Worm (Caenorhabditis elegans) whole organism, L2 larva: ENCODE results near the gene Y54G2A.12.

ENCODE experiments used
- C34F6.9 ChIP-seq: fragments of 150-350 bp; optimal IDR thresholded peaks from 2 replicates; lab custom pipeline; 2014; ENCODE audit warnings: missing biosample characterization, missing genetic modification characterization
- F13H6.1 ChIP-seq: sonication (generic microtip); optimal IDR thresholded peaks from 2 replicates; lab custom pipeline; 2016; ENCODE audit warnings: missing genetic modification characterization, missing compliant biosample characterization
- Y55F3AM.14 ChIP-seq: fragments of 200-800 bp; sonication (Bioruptor generic); optimal IDR thresholded peaks from 2 replicates; lab custom pipeline; 2018; ENCODE audit warnings: mild to moderate bottlenecking, missing genetic modification characterization, missing compliant biosample characterization
- ZK546.5 ChIP-seq: sonication (generic microtip); optimal IDR thresholded peaks from 2 replicates; lab custom pipeline; 2017; ENCODE audit warnings: missing biosample characterization, missing genetic modification characterization
- alr-1 ChIP-seq: fragments of 150-350 bp; optimal IDR thresholded peaks from 2 replicates; lab custom pipeline; 2014; ENCODE audit warnings: missing biosample characterization, missing genetic modification characterization
- aly-2 ChIP-seq: fragments of 150-350 bp; optimal IDR thresholded peaks from 2 replicates; lab custom pipeline; 2014; ENCODE audit warnings: missing biosample characterization, missing genetic modification characterization
- ama-1 ChIP-seq: fragments of 150-350 bp; optimal IDR thresholded peaks from 2 replicates; lab custom pipeline; 2018; ENCODE audit warnings: inconsistent platforms
- blmp-1 ChIP-seq: sonication (generic microtip); optimal IDR thresholded peaks from 2 replicates; lab custom pipeline; 2017; ENCODE audit warnings: missing genetic modification characterization, mild to moderate bottlenecking, missing compliant biosample characterization, antibody characterized with exemption, moderate library complexity; ENCODE audit not compliant: insufficient read depth
- ceh-82 ChIP-seq: fragments of 150-350 bp; optimal IDR thresholded peaks from 2 replicates; lab custom pipeline; 2014; ENCODE audit warnings: missing biosample characterization, missing genetic modification characterization
- crh-2 ChIP-seq: sonication (generic microtip); optimal IDR thresholded peaks from 2 replicates; lab custom pipeline; 2017; ENCODE audit warnings: missing biosample characterization, missing genetic modification characterization
- dmd-4 ChIP-seq: sonication (generic microtip); optimal IDR thresholded peaks from 2 replicates; lab custom pipeline; 2017; ENCODE audit warnings: missing biosample characterization, missing genetic modification characterization
- egl-27 ChIP-seq: sonication (generic microtip); optimal IDR thresholded peaks from 3 replicates; lab custom pipeline; 2017; ENCODE audit warnings: missing biosample characterization, missing genetic modification reagents, missing genetic modification characterization
- gmeb-1 ChIP-seq: fragments of 150-350 bp; optimal IDR thresholded peaks from 2 replicates; lab custom pipeline; 2014; ENCODE audit warnings: missing biosample characterization, missing genetic modification characterization
- lin-13 ChIP-seq: fragments of 150-350 bp; optimal IDR thresholded peaks from 2 replicates; lab custom pipeline; 2014; ENCODE audit warnings: missing biosample characterization, missing genetic modification reagents, missing genetic modification characterization
- lin-39 ChIP-seq: fragments of 150-350 bp; optimal IDR thresholded peaks from 2 replicates; lab custom pipeline; 2014; ENCODE audit warnings: missing biosample characterization, missing genetic modification reagents, missing genetic modification characterization
- lsy-2 ChIP-seq, 2 experiments: fragments of 150-350 bp in 1 of 2; sonication (generic microtip) in 1 of 2; optimal IDR thresholded peaks; 2 replicates each; lab custom pipeline; 2014 to 2017; ENCODE audit warnings: missing biosample characterization in 2 of 2, missing genetic modification characterization in 2 of 2
- mab-5 ChIP-seq: fragments of 150-350 bp; optimal IDR thresholded peaks from 2 replicates; lab custom pipeline; 2014; ENCODE audit warnings: missing biosample characterization, missing genetic modification characterization
- mbf-1 ChIP-seq: sonication (generic microtip); optimal IDR thresholded peaks from 2 replicates; lab custom pipeline; 2017; ENCODE audit warnings: missing biosample characterization, missing genetic modification characterization
- mdl-1 ChIP-seq, 2 experiments: fragments of 150-350 bp in 1 of 2; sonication (generic microtip) in 1 of 2; optimal IDR thresholded peaks; 2 replicates each; lab custom pipeline; 2017; ENCODE audit warnings: missing biosample characterization in 2 of 2, missing genetic modification characterization in 2 of 2
- nhr-12 ChIP-seq: fragments of 150-350 bp; optimal IDR thresholded peaks from 2 replicates; lab custom pipeline; 2014; ENCODE audit warnings: missing biosample characterization, missing genetic modification characterization
- nhr-23 ChIP-seq: fragments of 150-350 bp; optimal IDR thresholded peaks from 2 replicates; lab custom pipeline; 2014; ENCODE audit warnings: missing biosample characterization, missing genetic modification reagents, missing genetic modification characterization
- nhr-237 ChIP-seq: fragments of 150-350 bp; optimal IDR thresholded peaks from 2 replicates; lab custom pipeline; 2014; ENCODE audit warnings: missing biosample characterization, missing genetic modification characterization
- nhr-25 ChIP-seq: fragments of 150-350 bp; sonication (generic microtip); optimal IDR thresholded peaks from 3 replicates; lab custom pipeline; 2014; ENCODE audit warnings: missing biosample characterization, missing genetic modification characterization
- nhr-6 ChIP-seq: fragments of 150-350 bp; optimal IDR thresholded peaks from 2 replicates; lab custom pipeline; 2014; ENCODE audit warnings: missing biosample characterization, missing genetic modification characterization
- nhr-77 ChIP-seq: fragments of 150-350 bp; optimal IDR thresholded peaks from 2 replicates; lab custom pipeline; 2014; ENCODE audit warnings: missing biosample characterization, missing genetic modification characterization
- peb-1 ChIP-seq: fragments of 150-350 bp; optimal IDR thresholded peaks from 2 replicates; lab custom pipeline; 2014; ENCODE audit warnings: missing biosample characterization, missing genetic modification characterization
- sem-4 ChIP-seq: fragments of 150-350 bp; optimal IDR thresholded peaks from 2 replicates; lab custom pipeline; 2014; ENCODE audit warnings: missing biosample characterization, missing genetic modification reagents, missing genetic modification characterization
- skn-1 ChIP-seq: sonication (generic microtip); optimal IDR thresholded peaks from 2 replicates; lab custom pipeline; 2017; ENCODE audit warnings: missing biosample characterization, missing genetic modification characterization
- sma-9 ChIP-seq, 2 experiments: fragments of 150-350 bp in 1 of 2; sonication (generic microtip) in 1 of 2; optimal IDR thresholded peaks; 2 replicates each; lab custom pipeline; 2014 to 2016; ENCODE audit warnings: missing genetic modification characterization in 2 of 2, mild to moderate bottlenecking in 1 of 2, missing biosample characterization in 1 of 2, missing compliant biosample characterization in 1 of 2, missing genetic modification reagents in 1 of 2, moderate library complexity in 1 of 2
- ztf-1 ChIP-seq: fragments of 200-800 bp; sonication (Bioruptor generic); conservative IDR thresholded peaks from 2 replicates; pipeline ENCODE4 v1.3.6; 2022; ENCODE audit warnings: missing genetic modification characterization, missing compliant biosample characterization
- ztf-11 ChIP-seq: sonication (generic microtip); optimal IDR thresholded peaks from 2 replicates; lab custom pipeline; 2017; ENCODE audit warnings: missing biosample characterization, missing genetic modification characterization
- ztf-4 ChIP-seq: fragments of 150-350 bp; optimal IDR thresholded peaks from 2 replicates; lab custom pipeline; 2014; ENCODE audit warnings: missing biosample characterization, missing genetic modification characterization

Gene Y54G2A.12

ce11 chrIV:2782793-2783540 lies at the start of gene Y54G2A.12:
Gene Y54G2A.12 (minus strand): TSS chrIV:2782843.
- TF ChIP-seq gmeb-1 (no peak), blmp-1 (tag; lab: Kevin White, UChicago) (no peak), ZK546.5 (tag; lab: Kevin White, UChicago) (no peak), nhr-23 (tag; lab: Kevin White, UChicago) (no peak), nhr-25 (tag; lab: Kevin White, UChicago) (no peak), ztf-11 (tag; lab: Kevin White, UChicago) (no peak), C34F6.9 (tag; lab: Kevin White, UChicago) (no peak), lin-13 (GFP tag; lab: Kevin White, UChicago) (no peak), nhr-12 (tag; lab: Kevin White, UChicago) (no peak), F13H6.1 (tag; lab: Kevin White, UChicago) (no peak), ama-1 (lab: Kevin White, UChicago) (no peak), skn-1 (no peak), ztf-1 (GFP tag; lab: Robert Waterston, UW) (no peak), mbf-1 (tag; lab: Kevin White, UChicago) (no peak), dmd-4 (tag; lab: Kevin White, UChicago) (no peak), ceh-82 (tag; lab: Kevin White, UChicago) (no peak), peb-1 (tag; lab: Kevin White, UChicago) (no peak)

- TF ChIP-seq mab-5 (tag; lab: Kevin White, UChicago) (no peak), sem-4 (no peak), nhr-6 (tag; lab: Kevin White, UChicago) (no peak), nhr-12 (tag; lab: Kevin White, UChicago) (no peak), Y55F3AM.14 (GFP tag; lab: Kevin White, UChicago) (no peak), aly-2 (tag; lab: Kevin White, UChicago) (no peak), sma-9 (GFP tag; optimal IDR thresholded peaks at IDR 0.05; lab: Kevin White, UChicago) (no peak), sma-9 (tag; optimal IDR thresholded peaks at IDR 0.05; lab: Kevin White, UChicago) (no peak), ztf-4 (no peak), nhr-237 (no peak), ceh-82 (tag; lab: Kevin White, UChicago) (no peak), ZK546.5 (tag; lab: Kevin White, UChicago) (no peak), gmeb-1 (no peak), lsy-2 (tag; optimal IDR thresholded peaks at IDR 0.05; lab: Kevin White, UChicago) (no peak), crh-2 (tag; lab: Kevin White, UChicago) (no peak), dmd-4 (tag; lab: Kevin White, UChicago) (no peak), alr-1 (tag; lab: Kevin White, UChicago) (no peak)
- TF ChIP-seq, all 48 proteins: peak for 0
Measured at ce11 chrIV:2826335-2826734, 43.7 kb upstream of the Y54G2A.12 start.

DNA sequence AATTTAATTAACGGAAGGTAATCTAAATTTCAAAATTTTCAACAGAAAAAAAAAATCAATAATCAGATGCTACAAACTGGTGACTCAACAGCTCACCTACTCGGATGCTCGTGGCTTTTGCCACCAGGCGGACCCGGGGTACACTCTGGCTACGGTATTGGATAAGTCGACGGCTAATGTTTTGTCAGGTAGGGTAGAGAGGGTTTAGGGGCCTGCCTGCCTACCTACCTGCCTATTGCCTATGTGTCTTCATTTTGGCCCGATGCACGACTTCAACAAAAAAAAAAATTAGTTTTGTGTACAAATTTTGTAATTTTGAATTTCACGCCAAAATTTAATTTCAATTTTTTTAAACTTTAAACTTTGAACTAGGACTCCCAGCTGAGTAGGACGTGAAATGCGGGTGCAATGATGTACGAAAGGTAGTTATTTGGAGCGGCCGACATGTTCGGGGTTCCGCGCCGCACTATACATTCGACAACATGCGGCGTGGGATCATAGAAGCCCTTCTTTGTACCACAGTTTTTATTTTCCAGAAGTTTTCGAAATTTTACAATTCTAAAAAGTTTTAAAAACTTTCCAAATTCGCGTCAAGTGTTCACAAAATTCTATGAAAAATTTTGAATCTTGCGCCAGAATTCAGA lies 42.9 kb upstream of the Y54G2A.12 start:
- TF ChIP-seq mdl-1 (tag; optimal IDR thresholded peaks at IDR 0.05; lab: Kevin White, UChicago) (no peak), nhr-23 (tag; lab: Kevin White, UChicago) (no peak), egl-27 (tag; lab: Kevin White, UChicago) (no peak), alr-1 (tag; lab: Kevin White, UChicago) (no peak), mbf-1 (tag; lab: Kevin White, UChicago) (no peak), ztf-4 (no peak), aly-2 (tag; lab: Kevin White, UChicago) (no peak), lin-39 (tag; lab: Kevin White, UChicago) (no peak)

DNA sequence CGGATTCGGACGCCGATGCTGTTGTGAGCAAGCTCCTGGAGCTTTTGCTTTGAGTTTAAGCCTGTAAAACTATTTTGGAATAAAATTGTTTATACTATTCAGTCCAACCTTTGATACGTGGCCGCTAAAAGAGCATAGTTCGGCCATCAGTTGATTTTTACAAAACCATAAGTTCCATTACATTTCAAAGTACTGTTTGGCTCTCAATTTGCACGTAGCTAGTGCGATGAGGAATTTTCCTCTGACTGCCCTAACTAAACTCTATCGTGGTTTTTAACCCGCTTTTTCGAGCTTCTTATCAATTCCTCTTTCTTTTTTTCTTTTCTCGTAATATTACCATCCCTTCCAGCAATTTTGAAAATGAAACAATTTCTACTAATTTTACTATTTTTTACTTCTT lies 40.8 kb upstream of the Y54G2A.12 start, which contains the start of gene clec-80:
TSS of gene clec-80 (plus strand) at position 301 of the 400 bp plus-strand sequence.
- TF ChIP-seq blmp-1 (tag; lab: Kevin White, UChicago): no peak
- TF ChIP-seq nhr-77 (tag; lab: Kevin White, UChicago): no peak
- TF ChIP-seq ZK546.5 (tag; lab: Kevin White, UChicago): no peak
- TF ChIP-seq lin-39 (tag; lab: Kevin White, UChicago): no peak
- no peak for TF ChIP-seq mbf-1 (tag; lab: Kevin White, UChicago)
